Worm (Caenorhabditis elegans) whole organism, L1 larva: ENCODE results near the gene dos-2.
A peak's percentile ranks its signal among the peaks of the same experiment; 100 is the strongest.

ENCODE experiments used
- C04F5.9 ChIP-seq: sonication (generic microtip); optimal IDR thresholded peaks from 2 replicates; lab custom pipeline; 2016; ENCODE audit warnings: missing genetic modification characterization, missing compliant biosample characterization
- C16A3.4 ChIP-seq: fragments of 150-350 bp; optimal IDR thresholded peaks from 2 replicates; lab custom pipeline; 2014; ENCODE audit warnings: missing biosample characterization, missing genetic modification characterization
- C34B4.2 ChIP-seq: sonication (generic microtip); optimal IDR thresholded peaks from 2 replicates; lab custom pipeline; 2017; ENCODE audit warnings: mild to moderate bottlenecking, missing genetic modification characterization, missing compliant biosample characterization
- ama-1 ChIP-seq: fragments of 150-350 bp; optimal IDR thresholded peaks from 2 replicates; lab custom pipeline; 2014
- blmp-1 ChIP-seq: fragments of 150-350 bp; optimal IDR thresholded peaks from 2 replicates; lab custom pipeline; 2014; ENCODE audit warnings: missing biosample characterization, missing genetic modification characterization
- ceh-8 ChIP-seq: fragments of 200-800 bp; sonication (Bioruptor generic); optimal IDR thresholded peaks from 2 replicates; lab custom pipeline; 2018; ENCODE audit warnings: mild to moderate bottlenecking, missing genetic modification characterization, moderate library complexity, missing compliant biosample characterization
- ceh-82 ChIP-seq, 3 experiments: fragments of 150-350 bp in 1 of 3; sonication (generic microtip) in 2 of 3; optimal IDR thresholded peaks; 2 replicates each; lab custom pipeline; 2014 to 2017; ENCODE audit warnings: missing biosample characterization in 3 of 3, missing genetic modification characterization in 3 of 3
- ceh-88 ChIP-seq: fragments of 200-800 bp; sonication (Bioruptor generic); IDR thresholded peaks from 2 replicates; pipeline ENCODE4 v1.3.6; 2022; ENCODE audit warnings: missing genetic modification characterization, missing compliant biosample characterization
- ceh-90 ChIP-seq: sonication (generic microtip); optimal IDR thresholded peaks from 2 replicates; lab custom pipeline; 2016; ENCODE audit warnings: missing genetic modification characterization, missing compliant biosample characterization
- dpl-1 ChIP-seq, 3 experiments: fragments of 150-350 bp in 2 of 3; sonication (generic microtip) in 1 of 3; optimal IDR thresholded peaks; 2 replicates each; lab custom pipeline; 2014 to 2017; ENCODE audit warnings: missing biosample characterization in 3 of 3, missing genetic modification characterization in 3 of 3, missing genetic modification reagents in 3 of 3
- efl-1 ChIP-seq, 4 experiments: fragments of 150-350 bp; optimal IDR thresholded peaks in 3 of 4; peaks in 1 of 4; 1 replicate in 1 of 4; 2 replicates in 3 of 4; lab custom pipeline; 2014; ENCODE audit warnings: missing biosample characterization in 2 of 4, missing genetic modification characterization in 2 of 4, missing genetic modification reagents in 2 of 4
- egl-13 ChIP-seq: sonication (generic microtip); optimal IDR thresholded peaks from 2 replicates; lab custom pipeline; 2016; ENCODE audit warnings: missing genotype, missing genetic modification reagents, missing genetic modification characterization, missing compliant biosample characterization
- elt-3 ChIP-seq, 6 experiments: fragments of 150-350 bp in 1 of 6; sonication (generic microtip); optimal IDR thresholded peaks; 2 replicates each; lab custom pipeline; 2017 to 2018; ENCODE audit warnings: missing biosample characterization in 6 of 6, missing genetic modification characterization in 6 of 6, inconsistent platforms in 1 of 6
- fkh-4 ChIP-seq: sonication (generic microtip); optimal IDR thresholded peaks from 2 replicates; lab custom pipeline; 2016; ENCODE audit warnings: missing compliant biosample characterization, missing genetic modification characterization, borderline replicate concordance
- fkh-8 ChIP-seq: sonication (generic microtip); optimal IDR thresholded peaks from 2 replicates; lab custom pipeline; 2016; ENCODE audit warnings: mild to moderate bottlenecking, missing genetic modification characterization, missing compliant biosample characterization
- grh-1 ChIP-seq: fragments of 200-800 bp; sonication (Bioruptor generic); IDR thresholded peaks from 2 replicates; pipeline ENCODE4 v1.3.6; 2022; ENCODE audit warnings: missing genetic modification reagents, missing genetic modification characterization, missing compliant biosample characterization
- hlh-17 ChIP-seq: fragments of 200-800 bp; sonication (Bioruptor generic); optimal IDR thresholded peaks from 2 replicates; lab custom pipeline; 2018; ENCODE audit warnings: missing genetic modification characterization, mild to moderate bottlenecking, missing compliant biosample characterization, moderate library complexity, borderline replicate concordance
- hlh-4 ChIP-seq: sonication (generic microtip); optimal IDR thresholded peaks from 2 replicates; lab custom pipeline; 2016; ENCODE audit warnings: mild to moderate bottlenecking, missing genetic modification characterization, missing compliant biosample characterization
- isw-1 ChIP-seq: fragments of 200-800 bp; sonication (Bioruptor generic); IDR thresholded peaks from 2 replicates; pipeline ENCODE4 v1.3.6; 2022; ENCODE audit warnings: missing genetic modification characterization, missing compliant biosample characterization
- lin-14 ChIP-seq: fragments of 200-800 bp; sonication (Bioruptor generic); optimal IDR thresholded peaks from 2 replicates; lab custom pipeline; 2018; ENCODE audit warnings: mild to moderate bottlenecking, missing genetic modification characterization, moderate library complexity, missing compliant biosample characterization
- lin-35 ChIP-seq, 2 experiments: fragments of 150-350 bp; optimal IDR thresholded peaks; 2 replicates each; lab custom pipeline; 2014; ENCODE audit warnings: missing biosample characterization in 2 of 2, missing genetic modification characterization in 2 of 2, missing genetic modification reagents in 2 of 2
- lir-3 ChIP-seq: sonication (generic microtip); optimal IDR thresholded peaks from 2 replicates; lab custom pipeline; 2016; ENCODE audit warnings: mild to moderate bottlenecking, missing genetic modification characterization, moderate library complexity, missing compliant biosample characterization; ENCODE audit not compliant: poor library complexity
- lsy-2 ChIP-seq, 2 experiments: fragments of 150-350 bp; optimal IDR thresholded peaks; 2 replicates each; lab custom pipeline; 2014; ENCODE audit warnings: missing biosample characterization in 2 of 2, missing genetic modification characterization in 2 of 2
- mab-9 ChIP-seq: fragments of 200-800 bp; sonication (Bioruptor generic); IDR thresholded peaks from 2 replicates; pipeline ENCODE4 v1.3.6; 2022; ENCODE audit warnings: missing genetic modification reagents, missing genetic modification characterization, missing compliant biosample characterization
- mef-2 ChIP-seq: fragments of 150-350 bp; optimal IDR thresholded peaks from 2 replicates; lab custom pipeline; 2014; ENCODE audit warnings: missing biosample characterization, missing genetic modification characterization
- mep-1 ChIP-seq: fragments of 150-350 bp; optimal IDR thresholded peaks from 2 replicates; lab custom pipeline; 2014; ENCODE audit warnings: missing biosample characterization, missing genetic modification characterization
- nhr-12 ChIP-seq: sonication (generic microtip); optimal IDR thresholded peaks from 2 replicates; lab custom pipeline; 2017; ENCODE audit warnings: missing biosample characterization, missing genetic modification characterization
- nhr-19 ChIP-seq: fragments of 200-800 bp; sonication (Bioruptor generic); conservative IDR thresholded peaks from 2 replicates; pipeline ENCODE4 v1.3.6; 2022; ENCODE audit warnings: missing genetic modification characterization, missing compliant biosample characterization
- nhr-20 ChIP-seq: sonication (generic microtip); optimal IDR thresholded peaks from 2 replicates; lab custom pipeline; 2016; ENCODE audit warnings: mild to moderate bottlenecking, missing genetic modification characterization, missing compliant biosample characterization
- nhr-237 ChIP-seq: fragments of 150-350 bp; optimal IDR thresholded peaks from 2 replicates; lab custom pipeline; 2014; ENCODE audit warnings: missing biosample characterization, missing genetic modification characterization
- nhr-28 ChIP-seq: fragments of 150-350 bp; optimal IDR thresholded peaks from 2 replicates; lab custom pipeline; 2014; ENCODE audit warnings: missing biosample characterization, missing genetic modification characterization
- nhr-71 ChIP-seq: sonication (generic microtip); optimal IDR thresholded peaks from 2 replicates; lab custom pipeline; 2016; ENCODE audit warnings: mild to moderate bottlenecking, missing genetic modification characterization, moderate library complexity, missing compliant biosample characterization
- nhr-76 ChIP-seq: sonication (generic microtip); optimal IDR thresholded peaks from 2 replicates; lab custom pipeline; 2017; ENCODE audit warnings: missing biosample characterization, missing genetic modification characterization
- nhr-77 ChIP-seq: fragments of 150-350 bp; optimal IDR thresholded peaks from 2 replicates; lab custom pipeline; 2014; ENCODE audit warnings: missing biosample characterization, missing genetic modification characterization
- nhr-85 ChIP-seq: sonication (generic microtip); peaks from one replicate; lab custom pipeline; 2016; ENCODE audit warnings: missing genetic modification characterization, inconsistent platforms, missing compliant biosample characterization
- nhr-90 ChIP-seq: sonication (generic microtip); optimal IDR thresholded peaks from 2 replicates; lab custom pipeline; 2016; ENCODE audit warnings: mild to moderate bottlenecking, missing genetic modification characterization, missing compliant biosample characterization; ENCODE audit not compliant: poor library complexity
- pag-3 ChIP-seq: sonication (generic microtip); optimal IDR thresholded peaks from 2 replicates; lab custom pipeline; 2017; ENCODE audit warnings: missing genetic modification characterization, mild to moderate bottlenecking, missing compliant biosample characterization, antibody characterized with exemption, borderline replicate concordance; ENCODE audit not compliant: insufficient read depth
- pax-3 ChIP-seq: fragments of 200-800 bp; sonication (Bioruptor generic); optimal IDR thresholded peaks from 2 replicates; lab custom pipeline; 2018; ENCODE audit warnings: mild to moderate bottlenecking, missing genetic modification characterization, moderate library complexity, missing compliant biosample characterization
- skn-1 ChIP-seq: fragments of 150-350 bp; optimal IDR thresholded peaks from 2 replicates; lab custom pipeline; 2014; ENCODE audit warnings: missing biosample characterization, missing genetic modification characterization
- snu-23 ChIP-seq: sonication (generic microtip); optimal IDR thresholded peaks from 2 replicates; lab custom pipeline; 2016; ENCODE audit warnings: missing genetic modification characterization, missing compliant biosample characterization
- sox-4 ChIP-seq: sonication (generic microtip); optimal IDR thresholded peaks from 2 replicates; lab custom pipeline; 2016; ENCODE audit warnings: missing genetic modification characterization, missing compliant biosample characterization
- swsn-7 ChIP-seq: sonication (generic microtip); optimal IDR thresholded peaks from 2 replicates; lab custom pipeline; 2016; ENCODE audit warnings: missing genetic modification characterization, missing compliant biosample characterization
- tbx-2 ChIP-seq: sonication (generic microtip); optimal IDR thresholded peaks from 2 replicates; lab custom pipeline; 2016; ENCODE audit warnings: missing genetic modification characterization, missing compliant biosample characterization
- tlp-1 ChIP-seq: fragments of 150-350 bp; optimal IDR thresholded peaks from 2 replicates; lab custom pipeline; 2014; ENCODE audit warnings: missing biosample characterization, missing genetic modification characterization
- unc-130 ChIP-seq: fragments of 150-350 bp; optimal IDR thresholded peaks from 2 replicates; lab custom pipeline; 2017; ENCODE audit warnings: missing biosample characterization, missing genetic modification characterization, inconsistent platforms
- unc-62 ChIP-seq: fragments of 150-350 bp; optimal IDR thresholded peaks from 2 replicates; lab custom pipeline; 2014; ENCODE audit warnings: missing biosample characterization, missing genetic modification reagents, missing genetic modification characterization
- zag-1 ChIP-seq: fragments of 150-350 bp; optimal IDR thresholded peaks from 2 replicates; lab custom pipeline; 2014; ENCODE audit warnings: missing biosample characterization, missing genetic modification characterization
- zip-4 ChIP-seq: fragments of 200-800 bp; sonication (Bioruptor generic); optimal IDR thresholded peaks from 2 replicates; lab custom pipeline; 2018; ENCODE audit warnings: mild to moderate bottlenecking, missing genetic modification characterization, moderate library complexity, missing compliant biosample characterization

The dos-2 gene

ce11 chrII:3975942-3976341, at the start of gene dos-2:
TSS of gene dos-2 (plus strand) at chrII:3976242.
- no peak for TF ChIP-seq mab-9 (GFP tag; lab: Robert Waterston, UW)
- TF ChIP-seq C34B4.2: no peak
- no peak for TF ChIP-seq egl-13 (tag; lab: Kevin White, UChicago)
- TF ChIP-seq hlh-17 (GFP tag; lab: Kevin White, UChicago): no peak
- no peak for TF ChIP-seq tlp-1 (tag; lab: Kevin White, UChicago)
- no peak for TF ChIP-seq ceh-90 (tag; lab: Kevin White, UChicago)
- TF ChIP-seq tbx-2 (tag; lab: Kevin White, UChicago): no peak

- TF ChIP-seq swsn-7 (tag; lab: Kevin White, UChicago) (no peak), zip-4 (no peak), blmp-1 (no peak), nhr-76 (tag; lab: Kevin White, UChicago) (no peak), ama-1 (lab: Kevin White, UChicago) (no peak), nhr-28 (tag; lab: Kevin White, UChicago) (no peak), fkh-4 (tag; lab: Kevin White, UChicago) (no peak), sox-4 (no peak), C16A3.4 (no peak), hlh-17 (GFP tag; lab: Kevin White, UChicago) (no peak), ceh-88 (GFP tag; lab: Robert Waterston, UW) (no peak), isw-1 (GFP tag; lab: Robert Waterston, UW) (no peak), nhr-12 (tag; lab: Kevin White, UChicago) (no peak), unc-130 (tag; lab: Kevin White, UChicago) (no peak), ceh-8 (GFP tag; lab: Kevin White, UChicago) (no peak), mef-2 (tag; lab: Kevin White, UChicago) (no peak), C04F5.9 (tag; lab: Kevin White, UChicago) (no peak), zag-1 (tag; lab: Kevin White, UChicago) (no peak), nhr-77 (tag; lab: Kevin White, UChicago) (no peak)
- TF ChIP-seq, all 84 proteins: peak for 0
Observed at ce11 chrII:3927943-3928393, 48.1 kb upstream of the dos-2 start, which contains the start of gene plpp-1.1. TSS of gene plpp-1.1 (minus strand) at chrII:3927993.

- TF ChIP-seq grh-1 (GFP tag; lab: Robert Waterston, UW) (peak; percentile 85), pax-3 (no peak), C04F5.9 (tag; lab: Kevin White, UChicago) (no peak), unc-62 (GFP tag; lab: Kevin White, UChicago) (no peak), blmp-1 (peak; percentile 80), pag-3 (tag; lab: Kevin White, UChicago) (no peak), efl-1 (optimal IDR thresholded peaks at IDR 0.05; lab: Kevin White, UChicago) (peak; percentile 6 to 36), efl-1 (GFP tag; optimal IDR thresholded peaks at IDR 0.05 in 1 of 2; lab: Kevin White, UChicago) (peak; percentile 7 to 81), nhr-90 (tag; lab: Kevin White, UChicago) (peak; percentile 12), nhr-85 (tag; lab: Kevin White, UChicago) (peak; percentile 58), nhr-20 (tag; lab: Kevin White, UChicago) (peak; percentile 61), skn-1 (tag; lab: Kevin White, UChicago) (peak; percentile 41), tbx-2 (tag; lab: Kevin White, UChicago) (peak; percentile 47), fkh-8 (tag; lab: Kevin White, UChicago) (no peak), nhr-19 (GFP tag; lab: Robert Waterston, UW) (peak; percentile 19; the same call in 1 of the 2 replicates), snu-23 (GFP tag; lab: Kevin White, UChicago) (peak; percentile 71), lin-14 (GFP tag; lab: Kevin White, UChicago) (peak; percentile 84), elt-3 (tag; optimal IDR thresholded peaks at IDR 0.05; lab: Kevin White, UChicago) (peak in 2 of 6 experiments; percentile 9 to 33), lir-3 (tag; lab: Kevin White, UChicago) (no peak), ceh-88 (GFP tag; lab: Robert Waterston, UW) (no peak), hlh-4 (tag; lab: Kevin White, UChicago) (no peak), lin-35 (GFP tag; optimal IDR thresholded peaks at IDR 0.05; lab: Kevin White, UChicago) (peak; percentile 10 to 69), lsy-2 (tag; optimal IDR thresholded peaks at IDR 0.05; lab: Kevin White, UChicago) (peak; percentile 7 to 61), nhr-77 (tag; lab: Kevin White, UChicago) (peak; percentile 33), mep-1 (tag; lab: Kevin White, UChicago) (peak; percentile 54), ceh-82 (tag; optimal IDR thresholded peaks at IDR 0.05; lab: Kevin White, UChicago) (peak in 1 of 3 experiments; percentile 6), C16A3.4 (peak; percentile 38), nhr-71 (tag; lab: Kevin White, UChicago) (peak; percentile 60), nhr-237 (peak; percentile 3), dpl-1 (GFP tag; optimal IDR thresholded peaks at IDR 0.05; lab: Kevin White, UChicago) (peak in 2 of 3 experiments; percentile 26 to 48)
- TF ChIP-seq, all 84 proteins: peak for 21
Observed at ce11 chrII:3929446-3929845, 46.6 kb upstream of the dos-2 start.
